Fruit fly (Drosophila melanogaster) whole organism, embryonic: Measurements from ENCODE around the gene Rab39.
A peak's percentile ranks its signal among the peaks of the same experiment; 100 is the strongest.

ENCODE experiments used
- Adf1 ChIP-seq: fragments of 200-800 bp; sonication (Bioruptor generic); IDR thresholded peaks from 2 replicates; pipeline ENCODE4 v1.3.6; 2022; ENCODE audit warnings: missing biosample characterization, missing genetic modification characterization
- CG10147 ChIP-seq: fragments of 200-800 bp; sonication (Bioruptor generic); optimal IDR thresholded peaks from 2 replicates; lab custom pipeline; 2019; ENCODE audit warnings: missing biosample characterization, mild to moderate bottlenecking, missing genetic modification characterization, moderate library complexity
- CG10321 ChIP-seq: fragments of 200-800 bp; sonication (Bioruptor generic); IDR thresholded peaks from 2 replicates; pipeline ENCODE4 v1.3.6; 2022; ENCODE audit warnings: missing biosample characterization, missing genetic modification characterization
- CG10431 ChIP-seq: fragments of 200-800 bp; sonication (Bioruptor generic); optimal IDR thresholded peaks from 3 replicates; lab custom pipeline; 2018; ENCODE audit warnings: missing biosample characterization, mild to moderate bottlenecking, missing genetic modification characterization
- CG12071 ChIP-seq: fragments of 200-800 bp; sonication (Bioruptor generic); optimal IDR thresholded peaks from 3 replicates; lab custom pipeline; 2018; ENCODE audit warnings: missing biosample characterization, mild to moderate bottlenecking, missing genetic modification characterization
- CG15696 ChIP-seq: fragments of 200-800 bp; sonication (Bioruptor generic); optimal IDR thresholded peaks from 2 replicates; lab custom pipeline; 2019; ENCODE audit warnings: missing biosample characterization, mild to moderate bottlenecking, missing genetic modification characterization, moderate library complexity
- CG17568 ChIP-seq: fragments of 200-800 bp; sonication (Bioruptor generic); optimal IDR thresholded peaks from 2 replicates; lab custom pipeline; 2018; ENCODE audit warnings: missing biosample characterization, mild to moderate bottlenecking, missing genetic modification characterization, moderate library complexity
- CG17912 ChIP-seq: fragments of 200-800 bp; sonication (Bioruptor generic); optimal IDR thresholded peaks from 2 replicates; lab custom pipeline; 2018; ENCODE audit warnings: missing biosample characterization, mild to moderate bottlenecking, missing genetic modification characterization
- CG4282 ChIP-seq: fragments of 200-800 bp; sonication (Bioruptor generic); optimal IDR thresholded peaks from 2 replicates; lab custom pipeline; 2016; ENCODE audit warnings: missing biosample characterization, missing genetic modification characterization
- CG4820 ChIP-seq: fragments of 200-800 bp; sonication (Bioruptor generic); optimal IDR thresholded peaks from 3 replicates; lab custom pipeline; 2016; ENCODE audit warnings: missing biosample characterization, missing genetic modification characterization
- CG8924 ChIP-seq: fragments of 200-800 bp; optimal IDR thresholded peaks from 3 replicates; lab custom pipeline; 2019; ENCODE audit warnings: missing biosample characterization, mild to moderate bottlenecking, missing genetic modification characterization, moderate library complexity
- CG8944 ChIP-seq: fragments of 200-800 bp; sonication (Bioruptor generic); optimal IDR thresholded peaks from 3 replicates; lab custom pipeline; 2016; ENCODE audit warnings: missing biosample characterization, missing genetic modification characterization
- CG9817 ChIP-seq: fragments of 200-800 bp; sonication (Bioruptor generic); optimal IDR thresholded peaks from 2 replicates; lab custom pipeline; 2018; ENCODE audit warnings: missing biosample characterization, mild to moderate bottlenecking, missing genetic modification characterization, moderate library complexity
- Camta ChIP-seq: fragments of 200-800 bp; sonication (Bioruptor generic); optimal IDR thresholded peaks from 2 replicates; lab custom pipeline; 2016; ENCODE audit warnings: missing biosample characterization, missing genetic modification characterization
- Doc2 ChIP-seq: fragments of 200-800 bp; sonication (Bioruptor generic); IDR thresholded peaks from 2 replicates; pipeline ENCODE4 v1.3.6; 2022; ENCODE audit warnings: missing biosample characterization, missing genetic modification characterization
- Elba2 ChIP-seq: fragments of 200-800 bp; sonication (Bioruptor generic); optimal IDR thresholded peaks from 3 replicates; lab custom pipeline; 2016; ENCODE audit warnings: missing biosample characterization, missing genetic modification characterization
- GATAe ChIP-seq: fragments of 200-800 bp; sonication (Bioruptor generic); conservative IDR thresholded peaks from 2 replicates; pipeline ENCODE4 v1.3.6; 2022; ENCODE audit warnings: missing biosample characterization, missing genetic modification characterization
- H15 ChIP-seq: fragments of 200-800 bp; sonication (Bioruptor generic); IDR thresholded peaks from 3 replicates; pipeline ENCODE4 v1.3.6; 2022; ENCODE audit warnings: missing biosample characterization, missing genetic modification characterization
- Hr3 ChIP-seq: fragments of 200-800 bp; sonication (Bioruptor generic); optimal IDR thresholded peaks from 3 replicates; lab custom pipeline; 2016; ENCODE audit warnings: missing biosample characterization, missing genetic modification characterization
- Max ChIP-seq: fragments of 200-800 bp; sonication (Bioruptor generic); optimal IDR thresholded peaks from 2 replicates; lab custom pipeline; 2016; ENCODE audit warnings: missing biosample characterization, mild to moderate bottlenecking, missing genetic modification characterization
- Med ChIP-seq: fragments of 200-800 bp; sonication (Bioruptor generic); peaks from one replicate; lab custom pipeline; 2016; ENCODE audit warnings: missing biosample characterization, missing genetic modification characterization, mild to moderate bottlenecking, inconsistent platforms, moderate library complexity
- Mes4 ChIP-seq: fragments of 200-800 bp; sonication (Bioruptor generic); optimal IDR thresholded peaks from 2 replicates; lab custom pipeline; 2016; ENCODE audit warnings: missing biosample characterization, missing genetic modification characterization
- Myb ChIP-seq: fragments of 200-800 bp; sonication (Bioruptor generic); optimal IDR thresholded peaks from 2 replicates; lab custom pipeline; 2016; ENCODE audit warnings: missing biosample characterization, missing genetic modification characterization
- Poxn ChIP-seq: fragments of 200-800 bp; sonication (Bioruptor generic); IDR thresholded peaks from 2 replicates; pipeline ENCODE4 v1.3.6; 2022; ENCODE audit warnings: missing biosample characterization, missing genetic modification characterization
- Sry-δ ChIP-seq: fragments of 200-800 bp; sonication (Bioruptor generic); optimal IDR thresholded peaks from 2 replicates; lab custom pipeline; 2016; ENCODE audit warnings: missing biosample characterization, missing genetic modification characterization
- YL-1 ChIP-seq: fragments of 200-800 bp; sonication (Bioruptor generic); optimal IDR thresholded peaks from 3 replicates; lab custom pipeline; 2017; ENCODE audit warnings: missing biosample characterization, mild to moderate bottlenecking, missing genetic modification characterization
- abd-A ChIP-seq: fragments of 200-800 bp; sonication (Bioruptor generic); optimal IDR thresholded peaks from 3 replicates; lab custom pipeline; 2019; ENCODE audit warnings: missing biosample characterization, mild to moderate bottlenecking, missing genetic modification characterization, moderate library complexity
- ap ChIP-seq: fragments of 200-800 bp; sonication (Bioruptor generic); IDR thresholded peaks from 2 replicates; pipeline ENCODE4 v1.3.6; 2022; ENCODE audit warnings: missing biosample characterization, missing genetic modification characterization
- bbx ChIP-seq: fragments of 200-800 bp; sonication (Bioruptor generic); IDR thresholded peaks from 2 replicates; pipeline ENCODE4 v1.3.6; 2022; ENCODE audit warnings: missing biosample characterization, missing genetic modification characterization; ENCODE audit not compliant: partially characterized antibody
- bowl ChIP-seq: fragments of 200-800 bp; sonication (Bioruptor generic); IDR thresholded peaks from 2 replicates; pipeline ENCODE4 v1.3.6; 2022; ENCODE audit warnings: missing biosample characterization, missing genetic modification characterization
- br ChIP-seq: fragments of >200 bp; optimal IDR thresholded peaks from 2 replicates; lab custom pipeline; 2017
- cad ChIP-seq: fragments of >200 bp; optimal IDR thresholded peaks from 2 replicates; lab custom pipeline; 2017; ENCODE audit warnings: missing biosample characterization, missing genetic modification characterization
- cas ChIP-seq: fragments of 200-800 bp; sonication (Bioruptor generic); IDR thresholded peaks from 2 replicates; pipeline ENCODE4 v1.3.6; 2022; ENCODE audit warnings: missing biosample characterization, missing genetic modification characterization
- chif ChIP-seq, 2 experiments: fragments of 200-800 bp; sonication (Bioruptor generic); optimal IDR thresholded peaks; 3 replicates each; lab custom pipeline; 2016; ENCODE audit warnings: missing biosample characterization in 2 of 2, missing genetic modification characterization in 2 of 2
- corto ChIP-seq: fragments of 200-800 bp; sonication (Bioruptor generic); optimal IDR thresholded peaks from 2 replicates; lab custom pipeline; 2016; ENCODE audit warnings: missing biosample characterization, mild to moderate bottlenecking, missing genetic modification characterization, moderate library complexity
- dmrt11E ChIP-seq: fragments of 200-800 bp; sonication (Bioruptor generic); optimal IDR thresholded peaks from 3 replicates; lab custom pipeline; 2018; ENCODE audit warnings: missing biosample characterization, mild to moderate bottlenecking, missing genetic modification characterization, moderate library complexity
- ems ChIP-seq: fragments of 200-800 bp; sonication (Bioruptor generic); optimal IDR thresholded peaks from 3 replicates; lab custom pipeline; 2016; ENCODE audit warnings: missing biosample characterization, missing genetic modification characterization
- gt ChIP-seq: fragments of 200-800 bp; sonication (Bioruptor generic); IDR thresholded peaks from 2 replicates; pipeline ENCODE4 v1.3.6; 2022; ENCODE audit warnings: missing biosample characterization, missing genetic modification characterization
- hbn ChIP-seq: fragments of 200-800 bp; sonication (Bioruptor generic); IDR thresholded peaks from 2 replicates; pipeline ENCODE4 v1.3.6; 2022; ENCODE audit warnings: missing biosample characterization, missing genetic modification characterization; ENCODE audit not compliant: partially characterized antibody
- knrl ChIP-seq: fragments of 200-800 bp; sonication (Bioruptor generic); IDR thresholded peaks from 3 replicates; pipeline ENCODE4 v1.3.6; 2022; ENCODE audit warnings: missing biosample characterization, missing genetic modification characterization; ENCODE audit not compliant: partially characterized antibody
- odd ChIP-seq: fragments of 200-800 bp; sonication (Bioruptor generic); optimal IDR thresholded peaks from 2 replicates; lab custom pipeline; 2017; ENCODE audit warnings: missing biosample characterization, mild to moderate bottlenecking, missing genetic modification characterization
- psq ChIP-seq: fragments of 200-800 bp; sonication (Bioruptor generic); optimal IDR thresholded peaks from 2 replicates; lab custom pipeline; 2017; ENCODE audit warnings: missing biosample characterization, missing genetic modification characterization
- pum ChIP-seq: fragments of 200-800 bp; sonication (Bioruptor generic); optimal IDR thresholded peaks from 2 replicates; lab custom pipeline; 2016; ENCODE audit warnings: missing biosample characterization, missing genetic modification characterization
- pzg ChIP-seq: fragments of 200-800 bp; sonication (Bioruptor generic); optimal IDR thresholded peaks from 3 replicates; lab custom pipeline; 2018; ENCODE audit warnings: missing biosample characterization, mild to moderate bottlenecking, missing genetic modification characterization, moderate library complexity
- repo ChIP-seq: fragments of 200-800 bp; sonication (Bioruptor generic); optimal IDR thresholded peaks from 2 replicates; lab custom pipeline; 2016; ENCODE audit warnings: missing biosample characterization, missing genetic modification characterization
- schlank ChIP-seq: fragments of 200-800 bp; sonication (Bioruptor generic); optimal IDR thresholded peaks from 2 replicates; lab custom pipeline; 2018; ENCODE audit warnings: missing biosample characterization, mild to moderate bottlenecking, missing genetic modification characterization
- ssp ChIP-seq: fragments of 200-800 bp; sonication (Bioruptor generic); IDR thresholded peaks from 2 replicates; pipeline ENCODE4 v1.3.6; 2022; ENCODE audit warnings: missing biosample characterization, missing genetic modification characterization
- unpg ChIP-seq: fragments of 200-800 bp; sonication (Bioruptor generic); optimal IDR thresholded peaks from 3 replicates; lab custom pipeline; 2018; ENCODE audit warnings: missing biosample characterization, mild to moderate bottlenecking, missing genetic modification characterization, moderate library complexity
- wdn ChIP-seq: fragments of 200-800 bp; sonication (Bioruptor generic); IDR thresholded peaks from 2 replicates; pipeline ENCODE4 v1.3.6; 2022; ENCODE audit warnings: missing biosample characterization, missing genetic modification characterization
- wor ChIP-seq: fragments of 200-800 bp; sonication (Bioruptor generic); IDR thresholded peaks from 2 replicates; pipeline ENCODE4 v1.3.6; 2022; ENCODE audit warnings: missing biosample characterization, missing genetic modification characterization
- yki ChIP-seq: fragments of >200 bp; optimal IDR thresholded peaks from 3 replicates; lab custom pipeline; 2018

Rab39 gene

DNA sequence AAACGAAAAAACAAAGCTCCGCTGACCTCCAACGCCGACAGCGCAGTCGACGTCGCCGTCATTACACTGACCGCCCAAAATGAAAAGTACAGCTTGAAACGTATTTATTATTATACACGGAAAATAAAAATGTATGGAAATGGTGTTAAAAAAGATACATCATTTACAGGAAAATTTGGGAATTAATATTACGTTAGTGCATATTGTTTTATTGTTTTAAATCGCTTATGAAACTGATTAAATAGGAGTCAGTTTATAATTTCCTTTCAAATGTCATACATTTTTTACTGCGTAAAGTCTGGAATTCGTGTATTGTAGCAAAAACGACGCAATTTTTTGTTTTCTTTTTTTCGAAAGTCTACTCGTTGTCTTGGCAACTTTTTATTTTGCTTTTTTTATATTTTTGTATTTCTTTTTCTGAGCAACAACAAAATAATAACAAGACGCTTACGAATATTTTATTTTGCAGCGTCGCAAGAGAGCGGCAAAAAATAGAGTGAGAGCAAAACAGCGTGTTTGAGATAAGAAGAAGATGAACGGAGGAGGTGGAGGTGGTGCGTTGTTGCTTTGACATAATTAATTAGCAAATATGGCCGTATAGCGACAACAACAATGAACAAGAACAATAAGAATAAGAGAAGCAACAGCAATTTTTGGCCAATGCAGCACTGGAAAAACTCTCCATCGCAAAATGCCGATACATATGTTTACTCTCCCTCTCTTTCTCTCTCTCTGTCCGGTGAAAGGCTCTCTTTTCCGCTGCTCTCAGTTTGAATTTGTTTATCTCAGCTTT, 42.6 kb upstream of the Rab39 start (continued):
- TF ChIP-seq knrl (GFP tag; lab: Robert Waterston, UW): no peak
- TF ChIP-seq Adf1: peak; percentile 95
- TF ChIP-seq Myb (GFP tag; lab: Kevin White, UChicago): peak; percentile 36
- TF ChIP-seq dmrt11E (tag; lab: Kevin White, UChicago): peak; percentile 29
- peak; percentile 39 for TF ChIP-seq CG12071 (GFP tag; lab: Kevin White, UChicago)
- TF ChIP-seq YL-1 (GFP tag; lab: Kevin White, UChicago): no peak
- TF ChIP-seq pzg (GFP tag; lab: Kevin White, UChicago): no peak
- TF ChIP-seq ems (GFP tag; lab: Kevin White, UChicago): peak; percentile 59
- TF ChIP-seq H15 (GFP tag; lab: Robert Waterston, UW): no peak
- no peak for TF ChIP-seq cad (GFP tag; lab: Kevin White, UChicago)
- TF ChIP-seq br (lab: Kevin White, UChicago): no peak
- peak; percentile 49 for TF ChIP-seq Poxn (GFP tag; lab: Robert Waterston, UW)
- TF ChIP-seq bbx: no peak
- no peak for TF ChIP-seq Elba2 (GFP tag; lab: Kevin White, UChicago)
- no peak for TF ChIP-seq CG10321 (GFP tag; lab: Robert Waterston, UW)
- peak; percentile 82 for TF ChIP-seq CG10147
- peak; percentile 60 for TF ChIP-seq chif (GFP tag; optimal IDR thresholded peaks at IDR 0.05; lab: Kevin White, UChicago)
- no peak for TF ChIP-seq abd-A (tag; lab: Kevin White, UChicago)
- no peak for TF ChIP-seq CG15696 (tag; lab: Kevin White, UChicago)
- TF ChIP-seq wor (GFP tag; lab: Robert Waterston, UW): peak; percentile 42; the same call in 1 of the 2 replicates
- peak; percentile 6 for TF ChIP-seq CG4282
- peak; percentile 63 for TF ChIP-seq schlank
- peak; percentile 80 for TF ChIP-seq CG8924 (tag; lab: Kevin White, UChicago)
- peak; percentile 51 for TF ChIP-seq CG4820 (GFP tag; lab: Kevin White, UChicago)
- TF ChIP-seq bowl (GFP tag; lab: Robert Waterston, UW): no peak
- TF ChIP-seq corto (GFP tag; lab: Kevin White, UChicago): peak; percentile 40
- no peak for TF ChIP-seq gt (GFP tag; lab: Robert Waterston, UW)
- 0 out of 2 replicates have a peak, but pooled peaks have one; percentile 6 for TF ChIP-seq ap (GFP tag; lab: Robert Waterston, UW)
- TF ChIP-seq pum: peak; percentile 47
- TF ChIP-seq Mes4: peak; percentile 66
- TF ChIP-seq cas (GFP tag; lab: Robert Waterston, UW): no peak
- peak; percentile 39 for TF ChIP-seq CG8944 (GFP tag; lab: Kevin White, UChicago)
- TF ChIP-seq Sry-δ (GFP tag; lab: Kevin White, UChicago): peak; percentile 25
- no peak for TF ChIP-seq Doc2 (GFP tag; lab: Robert Waterston, UW)
- peak; percentile 56 for TF ChIP-seq GATAe (GFP tag; lab: Robert Waterston, UW)
- TF ChIP-seq ssp (GFP tag; lab: Robert Waterston, UW): peak; percentile 36
- TF ChIP-seq Max (GFP tag; lab: Kevin White, UChicago): peak; percentile 77
- TF ChIP-seq odd (GFP tag; lab: Kevin White, UChicago): peak; percentile 64
- no peak for TF ChIP-seq CG17912 (GFP tag; lab: Kevin White, UChicago)
- peak; percentile 68 for TF ChIP-seq CG9817 (tag; lab: Kevin White, UChicago)
- TF ChIP-seq psq (GFP tag; lab: Kevin White, UChicago): no peak
- TF ChIP-seq CG10431: no peak
- TF ChIP-seq wdn (GFP tag; lab: Robert Waterston, UW): peak; percentile 71
- TF ChIP-seq yki (lab: Kevin White, UChicago): peak; percentile 84
- TF ChIP-seq hbn: no peak
- TF ChIP-seq Camta: peak; percentile 30
- TF ChIP-seq unpg (GFP tag; lab: Kevin White, UChicago): peak; percentile 80
- TF ChIP-seq Hr3 (GFP tag; lab: Kevin White, UChicago): peak; percentile 64
- no peak for TF ChIP-seq CG17568
- peak; percentile 92 for TF ChIP-seq Med (GFP tag; lab: Kevin White, UChicago)
- TF ChIP-seq repo: no peak
